Fruit fly (Drosophila melanogaster) whole organism, embryonic: ENCODE data around the gene CG11562.

Experiments
- Asciz ChIP-seq: fragments of 200-800 bp; sonication (Bioruptor generic); optimal IDR thresholded peaks from 2 replicates; lab custom pipeline; 2017; ENCODE audit warnings: missing biosample characterization, mild to moderate bottlenecking, missing genetic modification characterization, missing genetic modification reagents
- BEAF-32 ChIP-seq: fragments of 200-800 bp; sonication (Bioruptor generic); optimal IDR thresholded peaks from 3 replicates; lab custom pipeline; 2017; ENCODE audit warnings: missing biosample characterization, missing genetic modification characterization, mild to moderate bottlenecking, moderate library complexity, missing genetic modification reagents
- CG10147 ChIP-seq: fragments of 200-800 bp; sonication (Bioruptor generic); optimal IDR thresholded peaks from 2 replicates; lab custom pipeline; 2019; ENCODE audit warnings: missing biosample characterization, mild to moderate bottlenecking, missing genetic modification characterization, moderate library complexity
- CG10565 ChIP-seq: fragments of 200-800 bp; sonication (Bioruptor generic); optimal IDR thresholded peaks from 3 replicates; lab custom pipeline; 2016; ENCODE audit warnings: missing biosample characterization, mild to moderate bottlenecking, missing genetic modification characterization
- CG10979 ChIP-seq: fragments of 200-800 bp; sonication (Bioruptor generic); optimal IDR thresholded peaks from 2 replicates; lab custom pipeline; 2018; ENCODE audit warnings: missing biosample characterization, mild to moderate bottlenecking, missing genetic modification characterization, moderate library complexity
- CG11093 ChIP-seq: fragments of 200-800 bp; sonication (Bioruptor generic); IDR thresholded peaks from 3 replicates; pipeline ENCODE4 v1.3.6; 2022; ENCODE audit warnings: missing biosample characterization, missing genetic modification characterization
- CG11456 ChIP-seq: fragments of 200-800 bp; sonication (Bioruptor generic); IDR thresholded peaks from 3 replicates; pipeline ENCODE4 v1.3.6; 2022; ENCODE audit warnings: missing biosample characterization, missing genetic modification characterization
- CG12942 ChIP-seq: fragments of 200-800 bp; sonication (Bioruptor generic); optimal IDR thresholded peaks from 3 replicates; lab custom pipeline; 2016; ENCODE audit warnings: missing biosample characterization, missing genetic modification characterization
- CG13296 ChIP-seq: fragments of 200-800 bp; sonication (Bioruptor generic); optimal IDR thresholded peaks from 3 replicates; lab custom pipeline; 2018; ENCODE audit warnings: missing biosample characterization, mild to moderate bottlenecking, missing genetic modification characterization
- CG13424 ChIP-seq: fragments of 200-800 bp; sonication (Bioruptor generic); optimal IDR thresholded peaks from 2 replicates; lab custom pipeline; 2019; ENCODE audit warnings: missing biosample characterization, mild to moderate bottlenecking, missing genetic modification characterization, moderate library complexity
- CG13894 ChIP-seq: fragments of 200-800 bp; sonication (Bioruptor generic); optimal IDR thresholded peaks from 3 replicates; lab custom pipeline; 2018; ENCODE audit warnings: missing biosample characterization, mild to moderate bottlenecking, missing genetic modification characterization, moderate library complexity
- CG17802 ChIP-seq: fragments of 200-800 bp; sonication (Bioruptor generic); optimal IDR thresholded peaks from 2 replicates; lab custom pipeline; 2018; ENCODE audit warnings: missing biosample characterization, mild to moderate bottlenecking, missing genetic modification characterization, moderate library complexity
- CG18599 ChIP-seq: fragments of 200-800 bp; sonication (Bioruptor generic); optimal IDR thresholded peaks from 3 replicates; lab custom pipeline; 2017; ENCODE audit warnings: missing biosample characterization, missing genetic modification characterization, mild to moderate bottlenecking, moderate library complexity, missing genetic modification reagents
- CG18764 ChIP-seq: fragments of 200-800 bp; sonication (Bioruptor generic); optimal IDR thresholded peaks from 3 replicates; lab custom pipeline; 2016; ENCODE audit warnings: missing biosample characterization, missing genetic modification characterization
- CG30403 ChIP-seq: fragments of 200-800 bp; sonication (Bioruptor generic); optimal IDR thresholded peaks from 3 replicates; lab custom pipeline; 2016; ENCODE audit warnings: missing biosample characterization, missing genetic modification characterization
- CG4617 ChIP-seq: fragments of 200-800 bp; sonication (Bioruptor generic); optimal IDR thresholded peaks from 3 replicates; lab custom pipeline; 2016; ENCODE audit warnings: missing biosample characterization, missing genetic modification characterization, borderline replicate concordance
- CG6813 ChIP-seq: fragments of 200-800 bp; sonication (Bioruptor generic); optimal IDR thresholded peaks from 2 replicates; lab custom pipeline; 2017; ENCODE audit warnings: missing biosample characterization, missing genetic modification characterization, mild to moderate bottlenecking, moderate library complexity, missing genetic modification reagents
- CG8388 ChIP-seq: fragments of 200-800 bp; sonication (Bioruptor generic); optimal IDR thresholded peaks from 2 replicates; lab custom pipeline; 2019; ENCODE audit warnings: missing biosample characterization, mild to moderate bottlenecking, missing genetic modification characterization, moderate library complexity
- CG8478 ChIP-seq: fragments of >200 bp; optimal IDR thresholded peaks from 2 replicates; lab custom pipeline; 2018
- D19A ChIP-seq: fragments of 200-800 bp; optimal IDR thresholded peaks from 3 replicates; lab custom pipeline; 2019; ENCODE audit warnings: missing biosample characterization, mild to moderate bottlenecking, missing genetic modification characterization, moderate library complexity
- Doc3 ChIP-seq: fragments of 200-800 bp; sonication (Bioruptor generic); IDR thresholded peaks from 3 replicates; pipeline ENCODE4 v1.3.6; 2022; ENCODE audit warnings: missing biosample characterization, missing genetic modification characterization; ENCODE audit not compliant: partially characterized antibody
- ERR ChIP-seq: fragments of 200-800 bp; sonication (Bioruptor generic); optimal IDR thresholded peaks from 2 replicates; lab custom pipeline; 2016; ENCODE audit warnings: missing biosample characterization, missing genetic modification characterization
- Fer2 ChIP-seq: fragments of 200-800 bp; sonication (Bioruptor generic); optimal IDR thresholded peaks from 2 replicates; lab custom pipeline; 2018; ENCODE audit warnings: missing biosample characterization, mild to moderate bottlenecking, missing genetic modification characterization, moderate library complexity
- Gug ChIP-seq: fragments of 200-800 bp; sonication (Bioruptor generic); IDR thresholded peaks from 4 replicates; pipeline ENCODE4 v1.3.6; 2022; ENCODE audit warnings: missing biosample characterization, missing genetic modification characterization
- Hmr ChIP-seq: fragments of 200-800 bp; sonication (Bioruptor generic); optimal IDR thresholded peaks from 3 replicates; lab custom pipeline; 2017; ENCODE audit warnings: mild to moderate bottlenecking, missing biosample characterization, missing genetic modification reagents, missing genetic modification characterization
- Hr78 ChIP-seq, 2 experiments: fragments of 200-800 bp in 1 of 2; fragments of >200 bp in 1 of 2; sonication (Bioruptor generic) in 1 of 2; optimal IDR thresholded peaks; 2 replicates each; lab custom pipeline; 2017 to 2019; ENCODE audit warnings: missing biosample characterization in 2 of 2, missing genetic modification characterization in 2 of 2, mild to moderate bottlenecking in 1 of 2, moderate library complexity in 1 of 2
- NK7.1 ChIP-seq: fragments of 200-800 bp; sonication (Bioruptor generic); optimal IDR thresholded peaks from 3 replicates; lab custom pipeline; 2016; ENCODE audit warnings: missing biosample characterization, missing genetic modification characterization
- Optix ChIP-seq: fragments of 200-800 bp; sonication (Bioruptor generic); IDR thresholded peaks from 3 replicates; pipeline ENCODE4 v1.3.6; 2022; ENCODE audit warnings: missing biosample characterization, missing genetic modification characterization
- Spps ChIP-seq: fragments of 200-800 bp; sonication (Bioruptor generic); optimal IDR thresholded peaks from 2 replicates; lab custom pipeline; 2018; ENCODE audit warnings: missing biosample characterization, mild to moderate bottlenecking, missing genetic modification characterization
- Tbp ChIP-seq: fragments of >200 bp; optimal IDR thresholded peaks from 2 replicates; lab custom pipeline; 2018; ENCODE audit warnings: missing biosample characterization, missing genetic modification characterization
- Trl ChIP-seq, 3 experiments: fragments of >200 bp in 2 of 3; fragments of 200-800 bp in 1 of 3; sonication (Bioruptor generic) in 1 of 3; optimal IDR thresholded peaks; 2 replicates in 1 of 3; 3 replicates in 2 of 3; lab custom pipeline; 2016 to 2017; ENCODE audit warnings: missing biosample characterization in 1 of 3, missing genetic modification characterization in 1 of 3
- YL-1 ChIP-seq: fragments of 200-800 bp; sonication (Bioruptor generic); optimal IDR thresholded peaks from 3 replicates; lab custom pipeline; 2017; ENCODE audit warnings: missing biosample characterization, mild to moderate bottlenecking, missing genetic modification characterization
- ab ChIP-seq: fragments of 200-800 bp; sonication (Bioruptor generic); optimal IDR thresholded peaks from 2 replicates; lab custom pipeline; 2016; ENCODE audit warnings: missing biosample characterization, missing genetic modification characterization
- cato ChIP-seq: fragments of 200-800 bp; sonication (Bioruptor generic); optimal IDR thresholded peaks from 2 replicates; lab custom pipeline; 2016; ENCODE audit warnings: missing biosample characterization, missing genetic modification characterization, borderline replicate concordance
- ci ChIP-seq: fragments of 200-800 bp; sonication (Bioruptor generic); IDR thresholded peaks from 3 replicates; pipeline ENCODE4 v1.3.6; 2022; ENCODE audit warnings: missing biosample characterization, missing genetic modification characterization
- fru ChIP-seq: fragments of >200 bp; optimal IDR thresholded peaks from 2 replicates; lab custom pipeline; 2017
- jing ChIP-seq: fragments of 200-800 bp; sonication (Bioruptor generic); optimal IDR thresholded peaks from 2 replicates; lab custom pipeline; 2018; ENCODE audit warnings: missing biosample characterization, mild to moderate bottlenecking, missing genetic modification characterization
- jumu ChIP-seq: fragments of 200-800 bp; sonication (Bioruptor generic); optimal IDR thresholded peaks from 3 replicates; lab custom pipeline; 2016; ENCODE audit warnings: missing biosample characterization, missing genetic modification characterization
- nerfin-1 ChIP-seq: fragments of 200-800 bp; sonication (Bioruptor generic); optimal IDR thresholded peaks from 3 replicates; lab custom pipeline; 2019; ENCODE audit warnings: missing biosample characterization, mild to moderate bottlenecking, missing genetic modification characterization, moderate library complexity
- nerfin-2 ChIP-seq: fragments of 200-800 bp; sonication (Bioruptor generic); IDR thresholded peaks from 2 replicates; pipeline ENCODE4 v1.3.6; 2022; ENCODE audit warnings: missing biosample characterization, missing genetic modification characterization; ENCODE audit not compliant: partially characterized antibody
- pho ChIP-seq: fragments of 200-800 bp; sonication (Bioruptor generic); optimal IDR thresholded peaks from 2 replicates; lab custom pipeline; 2016; ENCODE audit warnings: missing biosample characterization, missing genetic modification characterization
- pros ChIP-seq: fragments of 200-800 bp; sonication (Bioruptor generic); optimal IDR thresholded peaks from 3 replicates; lab custom pipeline; 2019; ENCODE audit warnings: missing biosample characterization, mild to moderate bottlenecking, missing genetic modification characterization, moderate library complexity
- schlank ChIP-seq: fragments of 200-800 bp; sonication (Bioruptor generic); optimal IDR thresholded peaks from 2 replicates; lab custom pipeline; 2018; ENCODE audit warnings: missing biosample characterization, mild to moderate bottlenecking, missing genetic modification characterization
- shn ChIP-seq: fragments of 200-800 bp; sonication (Bioruptor generic); optimal IDR thresholded peaks from 3 replicates; lab custom pipeline; 2016; ENCODE audit warnings: missing biosample characterization, missing genetic modification characterization
- sima ChIP-seq: fragments of 200-800 bp; sonication (Bioruptor generic); optimal IDR thresholded peaks from 2 replicates; lab custom pipeline; 2016; ENCODE audit warnings: missing biosample characterization, missing genetic modification characterization
- sna ChIP-seq: fragments of 200-800 bp; sonication (Bioruptor generic); IDR thresholded peaks from 2 replicates; pipeline ENCODE4 v1.3.6; 2022; ENCODE audit warnings: missing biosample characterization, missing genetic modification characterization; ENCODE audit not compliant: partially characterized antibody
- so ChIP-seq: fragments of 200-800 bp; sonication (Bioruptor generic); IDR thresholded peaks from 3 replicates; pipeline ENCODE4 v1.3.6; 2022; ENCODE audit warnings: missing biosample characterization, missing genetic modification characterization
- stc ChIP-seq: fragments of 200-800 bp; sonication (Bioruptor generic); IDR thresholded peaks from 2 replicates; pipeline ENCODE4 v1.3.6; 2022; ENCODE audit warnings: missing biosample characterization, missing genetic modification characterization
- tin ChIP-seq: fragments of 200-800 bp; sonication (Bioruptor generic); optimal IDR thresholded peaks from 3 replicates; lab custom pipeline; 2016; ENCODE audit warnings: missing biosample characterization, missing genetic modification characterization

Gene CG11562

DNA sequence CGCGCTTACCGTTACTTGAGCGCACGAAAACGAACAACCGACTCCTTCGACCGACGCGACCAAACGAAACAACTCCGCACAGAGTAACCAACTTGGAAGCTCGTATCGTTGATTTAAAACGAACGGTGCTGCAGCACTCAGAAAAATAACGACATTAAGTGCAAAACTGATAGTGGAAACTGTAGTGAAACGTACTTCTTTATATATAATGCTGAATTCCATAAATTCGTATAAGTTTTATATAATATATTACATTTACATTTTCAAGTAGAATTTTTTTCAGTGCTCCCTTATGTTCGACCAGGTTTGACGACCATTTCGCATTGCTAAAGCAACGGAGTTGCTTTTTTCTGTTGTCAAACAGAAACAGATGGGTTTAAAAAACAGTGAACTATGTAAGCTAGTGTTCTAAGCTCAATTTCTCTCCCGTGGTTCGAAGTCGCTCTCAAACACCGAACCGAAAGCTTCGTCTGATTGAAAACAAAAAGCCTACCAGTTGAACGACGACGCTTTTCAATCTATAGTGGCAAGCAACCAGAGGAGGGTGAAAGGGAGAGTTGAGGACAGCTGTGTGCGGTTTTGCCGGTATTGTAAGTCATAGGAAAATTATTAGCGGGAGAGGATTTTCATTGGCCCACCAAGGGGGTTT, 24.7 kb upstream of the CG11562 start, which contains the start of gene CG17075 (continued):
- no peak for TF ChIP-seq nerfin-2 (GFP tag; lab: Robert Waterston, UW)
- peak; percentile 75 for TF ChIP-seq jumu
- peak; percentile 96 for TF ChIP-seq CG10147 (GFP tag; lab: Kevin White, UChicago)
- peak; percentile 89 for TF ChIP-seq CG10979 (tag; lab: Kevin White, UChicago)
- peak; percentile 97 for TF ChIP-seq ci (GFP tag; lab: Robert Waterston, UW)
- TF ChIP-seq sima: no peak
- peak; percentile 71 for TF ChIP-seq nerfin-1 (tag; lab: Kevin White, UChicago)
- TF ChIP-seq D19A (tag; lab: Kevin White, UChicago): peak; percentile 89
- peak in 1 of 2 experiments; percentile 20 for TF ChIP-seq Trl (optimal IDR thresholded peaks at IDR 0.05; lab: Kevin White, UChicago)
- peak; percentile 65 for TF ChIP-seq Trl (GFP tag; optimal IDR thresholded peaks at IDR 0.05; lab: Kevin White, UChicago)
- peak; percentile 91 for TF ChIP-seq CG8388 (GFP tag; lab: Kevin White, UChicago)
- TF ChIP-seq CG4617 (GFP tag; lab: Kevin White, UChicago): peak; percentile 79
- no peak for TF ChIP-seq CG8478
- TF ChIP-seq ERR (GFP tag; lab: Kevin White, UChicago): peak; percentile 69
- TF ChIP-seq NK7.1 (GFP tag; lab: Kevin White, UChicago): peak; percentile 39
- no peak for TF ChIP-seq BEAF-32 (GFP tag; lab: Kevin White, UChicago)
- peak; percentile 91 for TF ChIP-seq Gug (GFP tag; lab: Robert Waterston, UW)
- peak; percentile 93 for TF ChIP-seq so (GFP tag; lab: Robert Waterston, UW)
- peak; percentile 66 for TF ChIP-seq CG10565 (GFP tag; lab: Kevin White, UChicago)
- TF ChIP-seq schlank (tag; lab: Kevin White, UChicago): peak; percentile 87
- peak; percentile 98 for TF ChIP-seq Hmr
- peak; percentile 95 for TF ChIP-seq CG13424 (tag; lab: Kevin White, UChicago)
- TF ChIP-seq YL-1 (GFP tag; lab: Kevin White, UChicago): peak; percentile 63
- peak; percentile 93 for TF ChIP-seq stc
- peak; percentile 83 for TF ChIP-seq Fer2
- TF ChIP-seq Spps (tag; lab: Kevin White, UChicago): peak; percentile 64
- peak; percentile 59 for TF ChIP-seq CG17802 (tag; lab: Kevin White, UChicago)
- TF ChIP-seq CG30403 (GFP tag; lab: Kevin White, UChicago): peak; percentile 96
- TF ChIP-seq CG11093: peak; percentile 91
- TF ChIP-seq shn (GFP tag; lab: Kevin White, UChicago): peak; percentile 48
- peak; percentile 88 for TF ChIP-seq jing
- TF ChIP-seq CG12942: peak; percentile 92
- no peak for TF ChIP-seq Doc3 (GFP tag; lab: Robert Waterston, UW)
- peak; percentile 88 for TF ChIP-seq CG18764 (GFP tag; lab: Kevin White, UChicago)
- peak; percentile 94 for TF ChIP-seq CG13894 (tag; lab: Kevin White, UChicago)
- TF ChIP-seq CG13296: peak; percentile 95
- peak; percentile 94 for TF ChIP-seq tin (GFP tag; lab: Kevin White, UChicago)
- no peak for TF ChIP-seq fru (lab: Kevin White, UChicago)
- TF ChIP-seq cato: peak; percentile 88
- TF ChIP-seq ab: peak; percentile 17
- peak; percentile 89 for TF ChIP-seq CG6813 (GFP tag; lab: Kevin White, UChicago)
- TF ChIP-seq sna (GFP tag; lab: Robert Waterston, UW): no peak
- peak; percentile 89 for TF ChIP-seq Optix (GFP tag; lab: Robert Waterston, UW)
- TF ChIP-seq CG11456: peak; percentile 97
- no peak for TF ChIP-seq Tbp (GFP tag; lab: Kevin White, UChicago)
- TF ChIP-seq Asciz: peak; percentile 95
- no peak for TF ChIP-seq pros (GFP tag; lab: Kevin White, UChicago)
- peak; percentile 86 for TF ChIP-seq pho
- no peak for TF ChIP-seq Hr78 (GFP tag; optimal IDR thresholded peaks at IDR 0.05; lab: Kevin White, UChicago)
- peak; percentile 99 for TF ChIP-seq CG18599 (GFP tag; lab: Kevin White, UChicago)
